Worm (Caenorhabditis elegans) whole organism, L1 larva: ENCODE results near the gene cest-31.
A peak's percentile ranks its signal among the peaks of the same experiment; 100 is the strongest.

Experiments used
- C34B4.2 ChIP-seq: sonication (generic microtip); optimal IDR thresholded peaks from 2 replicates; lab custom pipeline; 2017; ENCODE audit warnings: mild to moderate bottlenecking, missing genetic modification characterization, missing compliant biosample characterization
- aha-1 ChIP-seq: fragments of 150-350 bp; optimal IDR thresholded peaks from 2 replicates; lab custom pipeline; 2014; ENCODE audit warnings: missing biosample characterization, missing genetic modification characterization
- blmp-1 ChIP-seq: fragments of 150-350 bp; optimal IDR thresholded peaks from 2 replicates; lab custom pipeline; 2014; ENCODE audit warnings: missing biosample characterization, missing genetic modification characterization
- ceh-8 ChIP-seq: fragments of 200-800 bp; sonication (Bioruptor generic); optimal IDR thresholded peaks from 2 replicates; lab custom pipeline; 2018; ENCODE audit warnings: mild to moderate bottlenecking, missing genetic modification characterization, moderate library complexity, missing compliant biosample characterization
- ces-1 ChIP-seq: fragments of 150-350 bp; optimal IDR thresholded peaks from 2 replicates; lab custom pipeline; 2014; ENCODE audit warnings: missing biosample characterization, missing genetic modification reagents, missing genetic modification characterization
- efl-1 ChIP-seq, 4 experiments: fragments of 150-350 bp; optimal IDR thresholded peaks in 3 of 4; peaks in 1 of 4; 1 replicate in 1 of 4; 2 replicates in 3 of 4; lab custom pipeline; 2014; ENCODE audit warnings: missing biosample characterization in 2 of 4, missing genetic modification characterization in 2 of 4, missing genetic modification reagents in 2 of 4
- egl-13 ChIP-seq: sonication (generic microtip); optimal IDR thresholded peaks from 2 replicates; lab custom pipeline; 2016; ENCODE audit warnings: missing genotype, missing genetic modification reagents, missing genetic modification characterization, missing compliant biosample characterization
- elt-2 ChIP-seq: sonication (generic microtip); optimal IDR thresholded peaks from 2 replicates; lab custom pipeline; 2016; ENCODE audit warnings: missing genetic modification characterization, mild to moderate bottlenecking, inconsistent platforms, missing compliant biosample characterization, missing genetic modification reagents
- fkh-4 ChIP-seq: sonication (generic microtip); optimal IDR thresholded peaks from 2 replicates; lab custom pipeline; 2016; ENCODE audit warnings: missing compliant biosample characterization, missing genetic modification characterization, borderline replicate concordance
- grh-1 ChIP-seq: fragments of 200-800 bp; sonication (Bioruptor generic); IDR thresholded peaks from 2 replicates; pipeline ENCODE4 v1.3.6; 2022; ENCODE audit warnings: missing genetic modification reagents, missing genetic modification characterization, missing compliant biosample characterization
- hpl-2 ChIP-seq: fragments of 150-350 bp; optimal IDR thresholded peaks from 2 replicates; lab custom pipeline; 2014; ENCODE audit warnings: missing biosample characterization, missing genetic modification reagents, missing genetic modification characterization
- irx-1 ChIP-seq: sonication (generic microtip); optimal IDR thresholded peaks from 2 replicates; lab custom pipeline; 2016; ENCODE audit warnings: missing genetic modification characterization, missing compliant biosample characterization
- isw-1 ChIP-seq: fragments of 200-800 bp; sonication (Bioruptor generic); IDR thresholded peaks from 2 replicates; pipeline ENCODE4 v1.3.6; 2022; ENCODE audit warnings: missing genetic modification characterization, missing compliant biosample characterization
- lin-14 ChIP-seq: fragments of 200-800 bp; sonication (Bioruptor generic); optimal IDR thresholded peaks from 2 replicates; lab custom pipeline; 2018; ENCODE audit warnings: mild to moderate bottlenecking, missing genetic modification characterization, moderate library complexity, missing compliant biosample characterization
- lin-35 ChIP-seq, 2 experiments: fragments of 150-350 bp; optimal IDR thresholded peaks; 2 replicates each; lab custom pipeline; 2014; ENCODE audit warnings: missing biosample characterization in 2 of 2, missing genetic modification characterization in 2 of 2, missing genetic modification reagents in 2 of 2
- lir-3 ChIP-seq: sonication (generic microtip); optimal IDR thresholded peaks from 2 replicates; lab custom pipeline; 2016; ENCODE audit warnings: mild to moderate bottlenecking, missing genetic modification characterization, moderate library complexity, missing compliant biosample characterization; ENCODE audit not compliant: poor library complexity
- lsy-2 ChIP-seq, 2 experiments: fragments of 150-350 bp; optimal IDR thresholded peaks; 2 replicates each; lab custom pipeline; 2014; ENCODE audit warnings: missing biosample characterization in 2 of 2, missing genetic modification characterization in 2 of 2
- mdl-1 ChIP-seq, 2 experiments: fragments of 150-350 bp; optimal IDR thresholded peaks; 2 replicates each; lab custom pipeline; 2014 to 2017; ENCODE audit warnings: missing biosample characterization in 2 of 2, missing genetic modification characterization in 2 of 2, inconsistent platforms in 1 of 2
- nhr-12 ChIP-seq: sonication (generic microtip); optimal IDR thresholded peaks from 2 replicates; lab custom pipeline; 2017; ENCODE audit warnings: missing biosample characterization, missing genetic modification characterization
- nhr-19 ChIP-seq: fragments of 200-800 bp; sonication (Bioruptor generic); conservative IDR thresholded peaks from 2 replicates; pipeline ENCODE4 v1.3.6; 2022; ENCODE audit warnings: missing genetic modification characterization, missing compliant biosample characterization
- nhr-20 ChIP-seq: sonication (generic microtip); optimal IDR thresholded peaks from 2 replicates; lab custom pipeline; 2016; ENCODE audit warnings: mild to moderate bottlenecking, missing genetic modification characterization, missing compliant biosample characterization
- nhr-28 ChIP-seq: fragments of 150-350 bp; optimal IDR thresholded peaks from 2 replicates; lab custom pipeline; 2014; ENCODE audit warnings: missing biosample characterization, missing genetic modification characterization
- nhr-47 ChIP-seq: sonication (generic microtip); optimal IDR thresholded peaks from 2 replicates; lab custom pipeline; 2016; ENCODE audit warnings: mild to moderate bottlenecking, missing genetic modification characterization, moderate library complexity, missing compliant biosample characterization
- nhr-71 ChIP-seq: sonication (generic microtip); optimal IDR thresholded peaks from 2 replicates; lab custom pipeline; 2016; ENCODE audit warnings: mild to moderate bottlenecking, missing genetic modification characterization, moderate library complexity, missing compliant biosample characterization
- nhr-77 ChIP-seq: fragments of 150-350 bp; optimal IDR thresholded peaks from 2 replicates; lab custom pipeline; 2014; ENCODE audit warnings: missing biosample characterization, missing genetic modification characterization
- nhr-85 ChIP-seq: sonication (generic microtip); peaks from one replicate; lab custom pipeline; 2016; ENCODE audit warnings: missing genetic modification characterization, inconsistent platforms, missing compliant biosample characterization
- nhr-90 ChIP-seq: sonication (generic microtip); optimal IDR thresholded peaks from 2 replicates; lab custom pipeline; 2016; ENCODE audit warnings: mild to moderate bottlenecking, missing genetic modification characterization, missing compliant biosample characterization; ENCODE audit not compliant: poor library complexity
- pax-3 ChIP-seq: fragments of 200-800 bp; sonication (Bioruptor generic); optimal IDR thresholded peaks from 2 replicates; lab custom pipeline; 2018; ENCODE audit warnings: mild to moderate bottlenecking, missing genetic modification characterization, moderate library complexity, missing compliant biosample characterization
- skn-1 ChIP-seq: fragments of 150-350 bp; optimal IDR thresholded peaks from 2 replicates; lab custom pipeline; 2014; ENCODE audit warnings: missing biosample characterization, missing genetic modification characterization
- sptf-1 ChIP-seq: fragments of 150-350 bp; optimal IDR thresholded peaks from 2 replicates; lab custom pipeline; 2014; ENCODE audit warnings: missing biosample characterization, missing genetic modification characterization
- sup-37 ChIP-seq: fragments of 200-800 bp; sonication (Bioruptor generic); optimal IDR thresholded peaks from 2 replicates; lab custom pipeline; 2018; ENCODE audit warnings: mild to moderate bottlenecking, missing genetic modification characterization, missing compliant biosample characterization
- swsn-7 ChIP-seq: sonication (generic microtip); optimal IDR thresholded peaks from 2 replicates; lab custom pipeline; 2016; ENCODE audit warnings: missing genetic modification characterization, missing compliant biosample characterization
- tbx-2 ChIP-seq: sonication (generic microtip); optimal IDR thresholded peaks from 2 replicates; lab custom pipeline; 2016; ENCODE audit warnings: missing genetic modification characterization, missing compliant biosample characterization
- unc-30 ChIP-seq: sonication (generic microtip); optimal IDR thresholded peaks from 2 replicates; lab custom pipeline; 2017; ENCODE audit warnings: missing biosample characterization, missing genetic modification characterization
- ztf-11 ChIP-seq, 2 experiments: sonication (generic microtip); optimal IDR thresholded peaks; 2 replicates each; lab custom pipeline; 2016 to 2017; ENCODE audit warnings: missing genetic modification characterization in 2 of 2, missing biosample characterization in 1 of 2, missing compliant biosample characterization in 1 of 2
- ztf-4 ChIP-seq: fragments of 150-350 bp; optimal IDR thresholded peaks from 2 replicates; lab custom pipeline; 2014; ENCODE audit warnings: missing biosample characterization, missing genetic modification characterization

Gene cest-31

ce11 chrV:6691813-6692351 is 17.8 kb downstream of the cest-31 start, which contains the start of gene mtl-1:
mtl-1 (minus strand) TSS chrV:6691863.
- no peak for TF ChIP-seq lin-14 (GFP tag; lab: Kevin White, UChicago)
- no peak for TF ChIP-seq C34B4.2
- no peak for TF ChIP-seq blmp-1
- peak; percentile 53 for TF ChIP-seq elt-2 (tag; lab: Kevin White, UChicago)
- TF ChIP-seq nhr-19 = no peak
- TF ChIP-seq efl-1 (optimal IDR thresholded peaks at IDR 0.05; lab: Kevin White, UChicago) = no peak
- peak in 1 of 2 experiments; percentile 39 for TF ChIP-seq efl-1 (GFP tag; optimal IDR thresholded peaks at IDR 0.05 in 1 of 2; lab: Kevin White, UChicago)
- no peak for TF ChIP-seq ceh-8 (GFP tag; lab: Kevin White, UChicago)
- no peak for TF ChIP-seq unc-30 (tag; lab: Kevin White, UChicago)

- peak; percentile 8 for TF ChIP-seq blmp-1
- TF ChIP-seq nhr-77 = no peak
Observed at ce11 chrV:6694668-6695067, 20.6 kb downstream of the cest-31 start, which contains the start of gene W02F12.8. W02F12.8 (minus strand) TSS chrV:6694768.

ce11 chrV:6697552-6697951 is 23.5 kb downstream of the cest-31 start, which contains the start of gene W02F12.2:
W02F12.2 (minus strand) TSS chrV:6697652.
- TF ChIP-seq nhr-71 (tag; lab: Kevin White, UChicago) (no peak), blmp-1 (peak; percentile 18)
- TF ChIP-seq, all 84 proteins: peak for 1

DNA sequence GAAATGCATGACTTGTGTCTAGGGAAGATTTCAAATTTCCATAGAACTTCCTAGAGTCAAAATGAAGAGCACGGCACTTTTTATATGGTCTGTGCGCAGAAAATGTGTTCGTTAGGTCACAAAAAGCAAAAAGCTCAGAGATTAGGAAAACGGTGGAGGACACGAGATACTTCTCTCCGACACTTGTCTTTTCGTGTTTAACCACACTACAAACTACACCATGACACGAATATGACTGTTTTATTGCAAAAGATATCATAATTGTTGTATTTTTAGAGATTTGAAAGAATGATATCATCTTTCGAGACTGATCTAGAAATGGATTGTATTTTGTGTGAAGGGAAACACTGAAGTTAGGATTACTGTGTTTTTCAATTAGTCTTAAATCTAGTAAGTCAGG is 25.0 kb downstream of the cest-31 start:
- TF ChIP-seq nhr-85 (tag; lab: Kevin White, UChicago) (peak; percentile 25), ztf-11 (tag; optimal IDR thresholded peaks at IDR 0.05; lab: Kevin White, UChicago) (no peak), nhr-20 (tag; lab: Kevin White, UChicago) (peak; percentile 18)

ce11 chrV:6699833-6700232 is 25.8 kb downstream of the cest-31 start:
- no peak for TF ChIP-seq skn-1
- no peak for TF ChIP-seq grh-1 (GFP tag; lab: Robert Waterston, UW)
- no peak for TF ChIP-seq ztf-4 (tag; lab: Kevin White, UChicago)
- peak; percentile 91 for TF ChIP-seq blmp-1
- TF ChIP-seq lin-14 (GFP tag; lab: Kevin White, UChicago) = no peak

DNA sequence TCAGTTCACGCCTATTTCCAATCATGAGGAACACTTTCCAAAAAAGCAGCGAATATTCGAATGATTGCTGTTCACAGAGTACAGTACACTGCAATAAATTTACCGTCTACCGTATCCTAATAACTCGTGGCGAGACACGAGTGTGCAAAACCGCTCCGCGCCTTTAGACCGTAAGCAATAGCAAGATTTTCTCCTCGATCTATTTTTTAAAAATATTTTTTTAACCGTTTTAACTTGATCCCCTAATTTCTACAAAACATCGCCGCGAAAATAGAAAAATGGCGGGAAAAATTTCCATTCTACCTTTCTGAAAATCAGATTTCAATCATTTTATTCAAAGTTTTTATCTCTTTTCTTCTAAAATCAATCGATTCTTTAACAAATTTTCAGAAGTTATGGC is 28.6 kb downstream of the cest-31 start, which contains the start of gene era-1:
Gene era-1 (plus strand): TSS at position 366 of the 400 bp plus-strand sequence.
- no peak for TF ChIP-seq lin-35 (GFP tag; optimal IDR thresholded peaks at IDR 0.05; lab: Kevin White, UChicago)
- no peak for TF ChIP-seq nhr-77
- TF ChIP-seq mdl-1 (tag; optimal IDR thresholded peaks at IDR 0.05; lab: Kevin White, UChicago) = no peak
- TF ChIP-seq sup-37 (GFP tag; lab: Kevin White, UChicago) = no peak
- TF ChIP-seq lin-14 (GFP tag; lab: Kevin White, UChicago) = no peak
- TF ChIP-seq elt-2 (tag; lab: Kevin White, UChicago) = no peak
- TF ChIP-seq fkh-4 (tag; lab: Kevin White, UChicago) = no peak
- TF ChIP-seq swsn-7 = no peak
- no peak for TF ChIP-seq lir-3
- no peak for TF ChIP-seq isw-1 (GFP tag; lab: Robert Waterston, UW)
- no peak for TF ChIP-seq sptf-1 (tag; lab: Kevin White, UChicago)
- TF ChIP-seq, all 84 proteins: peak for 0

DNA sequence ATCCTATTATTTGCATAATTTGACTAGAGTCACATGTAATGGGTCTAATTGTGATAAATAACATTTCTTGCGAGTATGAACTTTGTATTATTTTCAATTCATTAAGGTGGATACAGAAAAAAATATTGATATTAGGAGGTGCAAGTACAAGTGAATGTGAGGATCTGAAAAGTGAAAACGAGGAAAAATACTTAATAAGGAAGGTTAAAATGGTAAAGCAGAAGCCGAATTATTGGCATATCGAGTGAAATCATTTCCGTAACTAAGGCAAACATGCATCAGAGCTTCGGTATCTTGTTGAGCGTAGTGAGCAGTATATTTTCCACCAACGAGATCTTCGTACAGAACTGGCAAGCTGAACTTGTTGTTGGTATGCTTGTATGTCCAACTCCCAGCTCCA is 30.4 kb downstream of the cest-31 start:
- TF ChIP-seq nhr-12 (tag; lab: Kevin White, UChicago) (no peak), nhr-71 (tag; lab: Kevin White, UChicago) (no peak), irx-1 (tag; lab: Kevin White, UChicago) (no peak), nhr-77 (no peak), isw-1 (GFP tag; lab: Robert Waterston, UW) (no peak), ztf-4 (tag; lab: Kevin White, UChicago) (no peak), lsy-2 (tag; optimal IDR thresholded peaks at IDR 0.05; lab: Kevin White, UChicago) (no peak), nhr-28 (tag; lab: Kevin White, UChicago) (no peak), nhr-90 (tag; lab: Kevin White, UChicago) (no peak), ceh-8 (GFP tag; lab: Kevin White, UChicago) (no peak), pax-3 (tag; lab: Kevin White, UChicago) (no peak), hpl-2 (GFP tag; lab: Kevin White, UChicago) (no peak), nhr-47 (tag; lab: Kevin White, UChicago) (no peak), aha-1 (tag; lab: Kevin White, UChicago) (no peak), egl-13 (tag; lab: Kevin White, UChicago) (no peak), ces-1 (GFP tag; lab: Kevin White, UChicago) (no peak), blmp-1 (no peak), grh-1 (GFP tag; lab: Robert Waterston, UW) (no peak), tbx-2 (tag; lab: Kevin White, UChicago) (no peak)
